Worm (Caenorhabditis elegans) whole organism, L1 larva: ENCODE results near the gene epg-3.
A peak's percentile ranks its signal among the peaks of the same experiment; 100 is the strongest.

Experiments used
- C04F5.9 ChIP-seq: sonication (generic microtip); optimal IDR thresholded peaks from 2 replicates; lab custom pipeline; 2016; ENCODE audit warnings: missing genetic modification characterization, missing compliant biosample characterization
- C16A3.4 ChIP-seq: fragments of 150-350 bp; optimal IDR thresholded peaks from 2 replicates; lab custom pipeline; 2014; ENCODE audit warnings: missing biosample characterization, missing genetic modification characterization
- F16B12.6 ChIP-seq: fragments of 150-350 bp; optimal IDR thresholded peaks from 2 replicates; lab custom pipeline; 2014; ENCODE audit warnings: missing biosample characterization, missing genetic modification characterization
- Y116A8C.19 ChIP-seq: sonication (generic microtip); optimal IDR thresholded peaks from 2 replicates; lab custom pipeline; 2016; ENCODE audit warnings: missing compliant biosample characterization, missing genetic modification characterization, borderline replicate concordance
- blmp-1 ChIP-seq: fragments of 150-350 bp; optimal IDR thresholded peaks from 2 replicates; lab custom pipeline; 2014; ENCODE audit warnings: missing biosample characterization, missing genetic modification characterization
- ces-1 ChIP-seq: fragments of 150-350 bp; optimal IDR thresholded peaks from 2 replicates; lab custom pipeline; 2014; ENCODE audit warnings: missing biosample characterization, missing genetic modification reagents, missing genetic modification characterization
- dpl-1 ChIP-seq, 3 experiments: fragments of 150-350 bp in 2 of 3; sonication (generic microtip) in 1 of 3; optimal IDR thresholded peaks; 2 replicates each; lab custom pipeline; 2014 to 2017; ENCODE audit warnings: missing biosample characterization in 3 of 3, missing genetic modification characterization in 3 of 3, missing genetic modification reagents in 3 of 3
- dsc-1 ChIP-seq: sonication (generic microtip); optimal IDR thresholded peaks from 2 replicates; lab custom pipeline; 2016; ENCODE audit warnings: mild to moderate bottlenecking, missing genetic modification characterization, missing compliant biosample characterization
- efl-1 ChIP-seq, 4 experiments: fragments of 150-350 bp; optimal IDR thresholded peaks in 3 of 4; peaks in 1 of 4; 1 replicate in 1 of 4; 2 replicates in 3 of 4; lab custom pipeline; 2014; ENCODE audit warnings: missing biosample characterization in 2 of 4, missing genetic modification characterization in 2 of 4, missing genetic modification reagents in 2 of 4
- elt-2 ChIP-seq: sonication (generic microtip); optimal IDR thresholded peaks from 2 replicates; lab custom pipeline; 2016; ENCODE audit warnings: missing genetic modification characterization, mild to moderate bottlenecking, inconsistent platforms, missing compliant biosample characterization, missing genetic modification reagents
- elt-3 ChIP-seq, 6 experiments: fragments of 150-350 bp in 1 of 6; sonication (generic microtip); optimal IDR thresholded peaks; 2 replicates each; lab custom pipeline; 2017 to 2018; ENCODE audit warnings: missing biosample characterization in 6 of 6, missing genetic modification characterization in 6 of 6, inconsistent platforms in 1 of 6
- ets-5 ChIP-seq: fragments of 200-800 bp; sonication (Bioruptor generic); IDR thresholded peaks from 2 replicates; pipeline ENCODE4 v1.3.6; 2022; ENCODE audit warnings: missing genetic modification characterization, missing compliant biosample characterization
- fkh-8 ChIP-seq: sonication (generic microtip); optimal IDR thresholded peaks from 2 replicates; lab custom pipeline; 2016; ENCODE audit warnings: mild to moderate bottlenecking, missing genetic modification characterization, missing compliant biosample characterization
- fos-1 ChIP-seq: fragments of 150-350 bp; optimal IDR thresholded peaks from 2 replicates; lab custom pipeline; 2014; ENCODE audit warnings: missing biosample characterization, missing genetic modification characterization
- grh-1 ChIP-seq: fragments of 200-800 bp; sonication (Bioruptor generic); IDR thresholded peaks from 2 replicates; pipeline ENCODE4 v1.3.6; 2022; ENCODE audit warnings: missing genetic modification reagents, missing genetic modification characterization, missing compliant biosample characterization
- hlh-4 ChIP-seq: sonication (generic microtip); optimal IDR thresholded peaks from 2 replicates; lab custom pipeline; 2016; ENCODE audit warnings: mild to moderate bottlenecking, missing genetic modification characterization, missing compliant biosample characterization
- irx-1 ChIP-seq: sonication (generic microtip); optimal IDR thresholded peaks from 2 replicates; lab custom pipeline; 2016; ENCODE audit warnings: missing genetic modification characterization, missing compliant biosample characterization
- isw-1 ChIP-seq: fragments of 200-800 bp; sonication (Bioruptor generic); IDR thresholded peaks from 2 replicates; pipeline ENCODE4 v1.3.6; 2022; ENCODE audit warnings: missing genetic modification characterization, missing compliant biosample characterization
- lin-15B ChIP-seq: fragments of 150-350 bp; sonication (generic microtip); optimal IDR thresholded peaks from 3 replicates; lab custom pipeline; 2014; ENCODE audit warnings: missing biosample characterization, missing genetic modification characterization
- lin-35 ChIP-seq, 2 experiments: fragments of 150-350 bp; optimal IDR thresholded peaks; 2 replicates each; lab custom pipeline; 2014; ENCODE audit warnings: missing biosample characterization in 2 of 2, missing genetic modification characterization in 2 of 2, missing genetic modification reagents in 2 of 2
- lsy-2 ChIP-seq, 2 experiments: fragments of 150-350 bp; optimal IDR thresholded peaks; 2 replicates each; lab custom pipeline; 2014; ENCODE audit warnings: missing biosample characterization in 2 of 2, missing genetic modification characterization in 2 of 2
- mab-9 ChIP-seq: fragments of 200-800 bp; sonication (Bioruptor generic); IDR thresholded peaks from 2 replicates; pipeline ENCODE4 v1.3.6; 2022; ENCODE audit warnings: missing genetic modification reagents, missing genetic modification characterization, missing compliant biosample characterization
- mdl-1 ChIP-seq, 2 experiments: fragments of 150-350 bp; optimal IDR thresholded peaks; 2 replicates each; lab custom pipeline; 2014 to 2017; ENCODE audit warnings: missing biosample characterization in 2 of 2, missing genetic modification characterization in 2 of 2, inconsistent platforms in 1 of 2
- mep-1 ChIP-seq: fragments of 150-350 bp; optimal IDR thresholded peaks from 2 replicates; lab custom pipeline; 2014; ENCODE audit warnings: missing biosample characterization, missing genetic modification characterization
- nhr-11 ChIP-seq: fragments of 150-350 bp; optimal IDR thresholded peaks from 2 replicates; lab custom pipeline; 2014; ENCODE audit warnings: missing biosample characterization, missing genetic modification characterization
- nhr-19 ChIP-seq: fragments of 200-800 bp; sonication (Bioruptor generic); conservative IDR thresholded peaks from 2 replicates; pipeline ENCODE4 v1.3.6; 2022; ENCODE audit warnings: missing genetic modification characterization, missing compliant biosample characterization
- nhr-20 ChIP-seq: sonication (generic microtip); optimal IDR thresholded peaks from 2 replicates; lab custom pipeline; 2016; ENCODE audit warnings: mild to moderate bottlenecking, missing genetic modification characterization, missing compliant biosample characterization
- nhr-237 ChIP-seq: fragments of 150-350 bp; optimal IDR thresholded peaks from 2 replicates; lab custom pipeline; 2014; ENCODE audit warnings: missing biosample characterization, missing genetic modification characterization
- nhr-47 ChIP-seq: sonication (generic microtip); optimal IDR thresholded peaks from 2 replicates; lab custom pipeline; 2016; ENCODE audit warnings: mild to moderate bottlenecking, missing genetic modification characterization, moderate library complexity, missing compliant biosample characterization
- nhr-71 ChIP-seq: sonication (generic microtip); optimal IDR thresholded peaks from 2 replicates; lab custom pipeline; 2016; ENCODE audit warnings: mild to moderate bottlenecking, missing genetic modification characterization, moderate library complexity, missing compliant biosample characterization
- nhr-76 ChIP-seq: sonication (generic microtip); optimal IDR thresholded peaks from 2 replicates; lab custom pipeline; 2017; ENCODE audit warnings: missing biosample characterization, missing genetic modification characterization
- nhr-77 ChIP-seq: fragments of 150-350 bp; optimal IDR thresholded peaks from 2 replicates; lab custom pipeline; 2014; ENCODE audit warnings: missing biosample characterization, missing genetic modification characterization
- nhr-85 ChIP-seq: sonication (generic microtip); peaks from one replicate; lab custom pipeline; 2016; ENCODE audit warnings: missing genetic modification characterization, inconsistent platforms, missing compliant biosample characterization
- nhr-90 ChIP-seq: sonication (generic microtip); optimal IDR thresholded peaks from 2 replicates; lab custom pipeline; 2016; ENCODE audit warnings: mild to moderate bottlenecking, missing genetic modification characterization, missing compliant biosample characterization; ENCODE audit not compliant: poor library complexity
- pag-3 ChIP-seq: sonication (generic microtip); optimal IDR thresholded peaks from 2 replicates; lab custom pipeline; 2017; ENCODE audit warnings: missing genetic modification characterization, mild to moderate bottlenecking, missing compliant biosample characterization, antibody characterized with exemption, borderline replicate concordance; ENCODE audit not compliant: insufficient read depth
- rnt-1 ChIP-seq: sonication (generic microtip); optimal IDR thresholded peaks from 2 replicates; lab custom pipeline; 2016; ENCODE audit warnings: mild to moderate bottlenecking, missing genetic modification characterization, moderate library complexity, missing compliant biosample characterization
- skn-1 ChIP-seq: fragments of 150-350 bp; optimal IDR thresholded peaks from 2 replicates; lab custom pipeline; 2014; ENCODE audit warnings: missing biosample characterization, missing genetic modification characterization
- snu-23 ChIP-seq: sonication (generic microtip); optimal IDR thresholded peaks from 2 replicates; lab custom pipeline; 2016; ENCODE audit warnings: missing genetic modification characterization, missing compliant biosample characterization
- sox-4 ChIP-seq: sonication (generic microtip); optimal IDR thresholded peaks from 2 replicates; lab custom pipeline; 2016; ENCODE audit warnings: missing genetic modification characterization, missing compliant biosample characterization
- sptf-1 ChIP-seq: fragments of 150-350 bp; optimal IDR thresholded peaks from 2 replicates; lab custom pipeline; 2014; ENCODE audit warnings: missing biosample characterization, missing genetic modification characterization
- swsn-7 ChIP-seq: sonication (generic microtip); optimal IDR thresholded peaks from 2 replicates; lab custom pipeline; 2016; ENCODE audit warnings: missing genetic modification characterization, missing compliant biosample characterization
- tbx-2 ChIP-seq: sonication (generic microtip); optimal IDR thresholded peaks from 2 replicates; lab custom pipeline; 2016; ENCODE audit warnings: missing genetic modification characterization, missing compliant biosample characterization
- unc-130 ChIP-seq: fragments of 150-350 bp; optimal IDR thresholded peaks from 2 replicates; lab custom pipeline; 2017; ENCODE audit warnings: missing biosample characterization, missing genetic modification characterization, inconsistent platforms
- vab-15 ChIP-seq: sonication (generic microtip); optimal IDR thresholded peaks from 2 replicates; lab custom pipeline; 2017; ENCODE audit warnings: missing genotype, mild to moderate bottlenecking, missing genetic modification characterization, missing compliant biosample characterization
- xbp-1 ChIP-seq: sonication (generic microtip); optimal IDR thresholded peaks from 2 replicates; lab custom pipeline; 2016; ENCODE audit warnings: missing genetic modification characterization, missing compliant biosample characterization
- ztf-4 ChIP-seq: fragments of 150-350 bp; optimal IDR thresholded peaks from 2 replicates; lab custom pipeline; 2014; ENCODE audit warnings: missing biosample characterization, missing genetic modification characterization

Gene epg-3

DNA sequence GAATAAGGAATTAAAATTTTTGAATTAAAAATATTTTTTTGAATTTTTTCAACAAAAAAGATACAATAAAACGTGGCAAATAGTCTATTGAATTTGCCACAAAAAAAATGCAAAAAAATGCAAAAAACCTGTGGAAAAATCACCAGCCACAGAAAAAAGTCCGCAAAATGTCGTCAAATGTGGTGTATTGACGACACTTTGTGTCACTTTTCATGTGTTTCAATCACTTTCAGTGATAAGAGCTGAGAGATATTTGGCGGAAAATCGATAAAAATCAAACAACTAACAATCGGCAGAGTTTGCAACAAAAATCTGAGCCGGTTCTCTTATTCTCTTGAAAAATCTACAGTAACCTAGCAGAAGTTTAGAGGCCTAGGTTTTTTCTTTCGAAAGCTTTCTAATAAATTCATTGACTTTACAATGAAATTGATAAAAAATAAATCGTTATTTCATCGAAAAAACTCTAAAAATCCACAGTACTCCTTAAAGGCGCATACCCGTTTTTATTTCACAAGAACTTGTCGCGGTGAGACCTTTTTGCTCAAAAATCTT, 37.4 kb downstream of the epg-3 start:
- TF ChIP-seq xbp-1 (peak; percentile 34), skn-1 (tag; lab: Kevin White, UChicago) (peak; percentile 17), efl-1 (optimal IDR thresholded peaks at IDR 0.05; lab: Kevin White, UChicago) (peak; percentile 51 to 59), efl-1 (GFP tag; optimal IDR thresholded peaks at IDR 0.05 in 1 of 2; lab: Kevin White, UChicago) (peak; percentile 55 to 95), nhr-19 (peak; percentile 9; the same call in 1 of the 2 replicates), blmp-1 (tag; lab: Kevin White, UChicago) (peak; percentile 61), lsy-2 (tag; optimal IDR thresholded peaks at IDR 0.05; lab: Kevin White, UChicago) (peak; percentile 61 to 86), mep-1 (tag; lab: Kevin White, UChicago) (peak; percentile 69), fos-1 (no peak), nhr-47 (tag; lab: Kevin White, UChicago) (peak; percentile 39), swsn-7 (tag; lab: Kevin White, UChicago) (peak; percentile 9), lin-15B (tag; lab: Kevin White, UChicago) (no peak), tbx-2 (no peak), mab-9 (GFP tag; lab: Robert Waterston, UW) (no peak), ztf-4 (tag; lab: Kevin White, UChicago) (no peak), rnt-1 (tag; lab: Kevin White, UChicago) (peak; percentile 56), C16A3.4 (tag; lab: Kevin White, UChicago) (peak; percentile 32), nhr-20 (tag; lab: Kevin White, UChicago) (peak; percentile 13), dpl-1 (GFP tag; optimal IDR thresholded peaks at IDR 0.05; lab: Kevin White, UChicago) (peak; percentile 27 to 57 (median 54)), nhr-237 (tag; lab: Kevin White, UChicago) (no peak), nhr-90 (tag; lab: Kevin White, UChicago) (no peak), F16B12.6 (tag; lab: Kevin White, UChicago) (peak; percentile 87), Y116A8C.19 (tag; lab: Kevin White, UChicago) (no peak), nhr-76 (no peak), lin-35 (GFP tag; optimal IDR thresholded peaks at IDR 0.05; lab: Kevin White, UChicago) (peak; percentile 14 to 64), mdl-1 (tag; optimal IDR thresholded peaks at IDR 0.05; lab: Kevin White, UChicago) (no peak), irx-1 (peak; percentile 20), unc-130 (peak; percentile 15), dsc-1 (tag; lab: Kevin White, UChicago) (peak; percentile 2), snu-23 (GFP tag; lab: Kevin White, UChicago) (peak; percentile 48), C04F5.9 (tag; lab: Kevin White, UChicago) (no peak), fkh-8 (tag; lab: Kevin White, UChicago) (no peak), nhr-85 (tag; lab: Kevin White, UChicago) (peak; percentile 69), nhr-71 (tag; lab: Kevin White, UChicago) (peak; percentile 49), elt-2 (tag; lab: Kevin White, UChicago) (no peak), elt-3 (tag; optimal IDR thresholded peaks at IDR 0.05; lab: Kevin White, UChicago) (peak in 2 of 6 experiments; percentile 16 to 24), ets-5 (GFP tag; lab: Robert Waterston, UW) (no peak)

DNA sequence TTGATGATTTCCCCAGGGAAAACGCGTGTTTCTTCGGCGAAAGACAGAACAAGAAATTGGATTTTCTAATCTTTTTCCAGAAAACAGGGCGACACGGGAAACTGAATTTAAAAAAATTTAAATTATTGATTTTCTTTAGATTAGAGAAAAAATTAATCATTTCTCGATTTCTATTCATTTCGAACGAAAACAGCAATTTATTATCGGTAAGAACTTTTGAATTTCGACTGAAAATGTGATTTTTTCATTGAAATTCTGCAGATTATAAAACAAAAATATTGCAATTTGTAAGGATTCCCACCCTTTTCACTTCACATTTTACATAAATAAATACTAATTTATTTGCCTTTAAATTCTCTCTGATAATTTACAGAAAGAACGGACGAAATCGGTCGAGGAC, 37.9 kb downstream of the epg-3 start, which contains the start of gene bckd-1A:
Gene bckd-1A (minus strand): TSS at position 101 of the 400 bp plus-strand sequence.
- TF ChIP-seq pag-3 (no peak), hlh-4 (tag; lab: Kevin White, UChicago) (no peak)

DNA sequence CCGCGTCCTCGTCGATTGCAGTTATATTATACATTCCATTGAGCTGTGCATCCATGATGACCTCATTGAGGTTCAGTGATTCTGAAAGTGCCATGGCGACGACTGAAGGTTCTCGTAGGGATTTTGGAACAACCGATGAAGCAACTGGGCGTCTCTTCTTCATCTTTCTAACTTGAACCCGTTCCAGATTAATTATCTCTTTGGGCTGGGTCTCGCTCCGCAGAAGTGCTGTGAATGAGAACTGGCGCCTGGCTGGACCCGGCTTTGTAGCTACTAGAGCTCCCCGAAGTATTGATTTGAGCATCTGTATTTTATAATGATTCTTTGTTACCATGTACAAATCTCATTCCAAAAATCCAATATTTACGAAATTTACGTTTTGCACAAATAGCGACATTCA, 43.0 kb downstream of the epg-3 start, which contains the start of gene ZK1010.2:
Gene ZK1010.2 (minus strand): TSS at position 304 of the 400 bp plus-strand sequence.
- TF ChIP-seq nhr-77 (tag; lab: Kevin White, UChicago): no peak
- 0 out of 2 replicates have a peak, but pooled peaks have one; percentile 33 for TF ChIP-seq mab-9 (GFP tag; lab: Robert Waterston, UW)
- TF ChIP-seq sptf-1 (tag; lab: Kevin White, UChicago): no peak
- peak in 1 of 2 experiments; percentile 4 for TF ChIP-seq lsy-2 (tag; optimal IDR thresholded peaks at IDR 0.05; lab: Kevin White, UChicago)
- no peak for TF ChIP-seq grh-1
- TF ChIP-seq C16A3.4 (tag; lab: Kevin White, UChicago): no peak
- TF ChIP-seq Y116A8C.19 (tag; lab: Kevin White, UChicago): no peak
- no peak for TF ChIP-seq nhr-237 (tag; lab: Kevin White, UChicago)
- peak; percentile 28 for TF ChIP-seq nhr-47 (tag; lab: Kevin White, UChicago)
- no peak for TF ChIP-seq ces-1 (GFP tag; lab: Kevin White, UChicago)
- no peak for TF ChIP-seq isw-1
- TF ChIP-seq mep-1 (tag; lab: Kevin White, UChicago): no peak
- TF ChIP-seq sox-4 (tag; lab: Kevin White, UChicago): no peak
- no peak for TF ChIP-seq nhr-11
- TF ChIP-seq vab-15: no peak
